Worm (Caenorhabditis elegans) whole organism, L1 larva: ENCODE measurements around the gene col-140.
A peak's percentile ranks its signal among the peaks of the same experiment; 100 is the strongest.

Experiments used
- C16A3.4 ChIP-seq: fragments of 150-350 bp; optimal IDR thresholded peaks from 2 replicates; lab custom pipeline; 2014; ENCODE audit warnings: missing biosample characterization, missing genetic modification characterization
- C34B4.2 ChIP-seq: sonication (generic microtip); optimal IDR thresholded peaks from 2 replicates; lab custom pipeline; 2017; ENCODE audit warnings: mild to moderate bottlenecking, missing genetic modification characterization, missing compliant biosample characterization
- F16B12.6 ChIP-seq: fragments of 150-350 bp; optimal IDR thresholded peaks from 2 replicates; lab custom pipeline; 2014; ENCODE audit warnings: missing biosample characterization, missing genetic modification characterization
- Y116A8C.19 ChIP-seq: sonication (generic microtip); optimal IDR thresholded peaks from 2 replicates; lab custom pipeline; 2016; ENCODE audit warnings: missing compliant biosample characterization, missing genetic modification characterization, borderline replicate concordance
- aha-1 ChIP-seq: fragments of 150-350 bp; optimal IDR thresholded peaks from 2 replicates; lab custom pipeline; 2014; ENCODE audit warnings: missing biosample characterization, missing genetic modification characterization
- alr-1 ChIP-seq: fragments of 200-800 bp; sonication (Bioruptor generic); optimal IDR thresholded peaks from 2 replicates; lab custom pipeline; 2018; ENCODE audit warnings: borderline replicate concordance, mild to moderate bottlenecking, missing genetic modification characterization, missing compliant biosample characterization
- ama-1 ChIP-seq: fragments of 150-350 bp; optimal IDR thresholded peaks from 2 replicates; lab custom pipeline; 2014
- ceh-63 ChIP-seq: fragments of 200-800 bp; sonication (Bioruptor generic); optimal IDR thresholded peaks from 2 replicates; lab custom pipeline; 2018; ENCODE audit warnings: mild to moderate bottlenecking, missing genetic modification characterization, missing compliant biosample characterization
- ceh-8 ChIP-seq: fragments of 200-800 bp; sonication (Bioruptor generic); optimal IDR thresholded peaks from 2 replicates; lab custom pipeline; 2018; ENCODE audit warnings: mild to moderate bottlenecking, missing genetic modification characterization, moderate library complexity, missing compliant biosample characterization
- ceh-82 ChIP-seq, 3 experiments: fragments of 150-350 bp in 1 of 3; sonication (generic microtip) in 2 of 3; optimal IDR thresholded peaks; 2 replicates each; lab custom pipeline; 2014 to 2017; ENCODE audit warnings: missing biosample characterization in 3 of 3, missing genetic modification characterization in 3 of 3
- efl-1 ChIP-seq, 4 experiments: fragments of 150-350 bp; optimal IDR thresholded peaks in 3 of 4; peaks in 1 of 4; 1 replicate in 1 of 4; 2 replicates in 3 of 4; lab custom pipeline; 2014; ENCODE audit warnings: missing biosample characterization in 2 of 4, missing genetic modification characterization in 2 of 4, missing genetic modification reagents in 2 of 4
- egl-13 ChIP-seq: sonication (generic microtip); optimal IDR thresholded peaks from 2 replicates; lab custom pipeline; 2016; ENCODE audit warnings: missing genotype, missing genetic modification reagents, missing genetic modification characterization, missing compliant biosample characterization
- elt-3 ChIP-seq, 6 experiments: fragments of 150-350 bp in 1 of 6; sonication (generic microtip); optimal IDR thresholded peaks; 2 replicates each; lab custom pipeline; 2017 to 2018; ENCODE audit warnings: missing biosample characterization in 6 of 6, missing genetic modification characterization in 6 of 6, inconsistent platforms in 1 of 6
- fkh-8 ChIP-seq: sonication (generic microtip); optimal IDR thresholded peaks from 2 replicates; lab custom pipeline; 2016; ENCODE audit warnings: mild to moderate bottlenecking, missing genetic modification characterization, missing compliant biosample characterization
- hlh-17 ChIP-seq: fragments of 200-800 bp; sonication (Bioruptor generic); optimal IDR thresholded peaks from 2 replicates; lab custom pipeline; 2018; ENCODE audit warnings: missing genetic modification characterization, mild to moderate bottlenecking, missing compliant biosample characterization, moderate library complexity, borderline replicate concordance
- irx-1 ChIP-seq: sonication (generic microtip); optimal IDR thresholded peaks from 2 replicates; lab custom pipeline; 2016; ENCODE audit warnings: missing genetic modification characterization, missing compliant biosample characterization
- jun-1 ChIP-seq: fragments of 150-350 bp; optimal IDR thresholded peaks from 2 replicates; lab custom pipeline; 2014; ENCODE audit warnings: missing biosample characterization, missing genetic modification reagents, missing genetic modification characterization
- lin-35 ChIP-seq, 2 experiments: fragments of 150-350 bp; optimal IDR thresholded peaks; 2 replicates each; lab custom pipeline; 2014; ENCODE audit warnings: missing biosample characterization in 2 of 2, missing genetic modification characterization in 2 of 2, missing genetic modification reagents in 2 of 2
- lin-39 ChIP-seq: fragments of 150-350 bp; optimal IDR thresholded peaks from 2 replicates; lab custom pipeline; 2014; ENCODE audit warnings: missing biosample characterization, missing genetic modification reagents, missing genetic modification characterization
- lir-3 ChIP-seq: sonication (generic microtip); optimal IDR thresholded peaks from 2 replicates; lab custom pipeline; 2016; ENCODE audit warnings: mild to moderate bottlenecking, missing genetic modification characterization, moderate library complexity, missing compliant biosample characterization; ENCODE audit not compliant: poor library complexity
- lsy-2 ChIP-seq, 2 experiments: fragments of 150-350 bp; optimal IDR thresholded peaks; 2 replicates each; lab custom pipeline; 2014; ENCODE audit warnings: missing biosample characterization in 2 of 2, missing genetic modification characterization in 2 of 2
- mef-2 ChIP-seq: fragments of 150-350 bp; optimal IDR thresholded peaks from 2 replicates; lab custom pipeline; 2014; ENCODE audit warnings: missing biosample characterization, missing genetic modification characterization
- nhr-11 ChIP-seq: fragments of 150-350 bp; optimal IDR thresholded peaks from 2 replicates; lab custom pipeline; 2014; ENCODE audit warnings: missing biosample characterization, missing genetic modification characterization
- nhr-12 ChIP-seq: sonication (generic microtip); optimal IDR thresholded peaks from 2 replicates; lab custom pipeline; 2017; ENCODE audit warnings: missing biosample characterization, missing genetic modification characterization
- nhr-20 ChIP-seq: sonication (generic microtip); optimal IDR thresholded peaks from 2 replicates; lab custom pipeline; 2016; ENCODE audit warnings: mild to moderate bottlenecking, missing genetic modification characterization, missing compliant biosample characterization
- nhr-47 ChIP-seq: sonication (generic microtip); optimal IDR thresholded peaks from 2 replicates; lab custom pipeline; 2016; ENCODE audit warnings: mild to moderate bottlenecking, missing genetic modification characterization, moderate library complexity, missing compliant biosample characterization
- nhr-76 ChIP-seq: sonication (generic microtip); optimal IDR thresholded peaks from 2 replicates; lab custom pipeline; 2017; ENCODE audit warnings: missing biosample characterization, missing genetic modification characterization
- nhr-77 ChIP-seq: fragments of 150-350 bp; optimal IDR thresholded peaks from 2 replicates; lab custom pipeline; 2014; ENCODE audit warnings: missing biosample characterization, missing genetic modification characterization
- nhr-85 ChIP-seq: sonication (generic microtip); peaks from one replicate; lab custom pipeline; 2016; ENCODE audit warnings: missing genetic modification characterization, inconsistent platforms, missing compliant biosample characterization
- nhr-90 ChIP-seq: sonication (generic microtip); optimal IDR thresholded peaks from 2 replicates; lab custom pipeline; 2016; ENCODE audit warnings: mild to moderate bottlenecking, missing genetic modification characterization, missing compliant biosample characterization; ENCODE audit not compliant: poor library complexity
- pax-3 ChIP-seq: fragments of 200-800 bp; sonication (Bioruptor generic); optimal IDR thresholded peaks from 2 replicates; lab custom pipeline; 2018; ENCODE audit warnings: mild to moderate bottlenecking, missing genetic modification characterization, moderate library complexity, missing compliant biosample characterization
- rnt-1 ChIP-seq: sonication (generic microtip); optimal IDR thresholded peaks from 2 replicates; lab custom pipeline; 2016; ENCODE audit warnings: mild to moderate bottlenecking, missing genetic modification characterization, moderate library complexity, missing compliant biosample characterization
- skn-1 ChIP-seq: fragments of 150-350 bp; optimal IDR thresholded peaks from 2 replicates; lab custom pipeline; 2014; ENCODE audit warnings: missing biosample characterization, missing genetic modification characterization
- snpc-4 ChIP-seq: fragments of 150-350 bp; optimal IDR thresholded peaks from 2 replicates; lab custom pipeline; 2014; ENCODE audit warnings: missing biosample characterization, missing genetic modification characterization
- snu-23 ChIP-seq: sonication (generic microtip); optimal IDR thresholded peaks from 2 replicates; lab custom pipeline; 2016; ENCODE audit warnings: missing genetic modification characterization, missing compliant biosample characterization
- sox-4 ChIP-seq: sonication (generic microtip); optimal IDR thresholded peaks from 2 replicates; lab custom pipeline; 2016; ENCODE audit warnings: missing genetic modification characterization, missing compliant biosample characterization
- sup-37 ChIP-seq: fragments of 200-800 bp; sonication (Bioruptor generic); optimal IDR thresholded peaks from 2 replicates; lab custom pipeline; 2018; ENCODE audit warnings: mild to moderate bottlenecking, missing genetic modification characterization, missing compliant biosample characterization
- swsn-7 ChIP-seq: sonication (generic microtip); optimal IDR thresholded peaks from 2 replicates; lab custom pipeline; 2016; ENCODE audit warnings: missing genetic modification characterization, missing compliant biosample characterization
- tbx-2 ChIP-seq: sonication (generic microtip); optimal IDR thresholded peaks from 2 replicates; lab custom pipeline; 2016; ENCODE audit warnings: missing genetic modification characterization, missing compliant biosample characterization
- tlp-1 ChIP-seq: fragments of 150-350 bp; optimal IDR thresholded peaks from 2 replicates; lab custom pipeline; 2014; ENCODE audit warnings: missing biosample characterization, missing genetic modification characterization
- unc-130 ChIP-seq: fragments of 150-350 bp; optimal IDR thresholded peaks from 2 replicates; lab custom pipeline; 2017; ENCODE audit warnings: missing biosample characterization, missing genetic modification characterization, inconsistent platforms
- unc-30 ChIP-seq: sonication (generic microtip); optimal IDR thresholded peaks from 2 replicates; lab custom pipeline; 2017; ENCODE audit warnings: missing biosample characterization, missing genetic modification characterization
- unc-62 ChIP-seq: fragments of 150-350 bp; optimal IDR thresholded peaks from 2 replicates; lab custom pipeline; 2014; ENCODE audit warnings: missing biosample characterization, missing genetic modification reagents, missing genetic modification characterization
- vab-15 ChIP-seq: sonication (generic microtip); optimal IDR thresholded peaks from 2 replicates; lab custom pipeline; 2017; ENCODE audit warnings: missing genotype, mild to moderate bottlenecking, missing genetic modification characterization, missing compliant biosample characterization
- zag-1 ChIP-seq: fragments of 150-350 bp; optimal IDR thresholded peaks from 2 replicates; lab custom pipeline; 2014; ENCODE audit warnings: missing biosample characterization, missing genetic modification characterization
- zip-4 ChIP-seq: fragments of 200-800 bp; sonication (Bioruptor generic); optimal IDR thresholded peaks from 2 replicates; lab custom pipeline; 2018; ENCODE audit warnings: mild to moderate bottlenecking, missing genetic modification characterization, moderate library complexity, missing compliant biosample characterization
- ztf-4 ChIP-seq: fragments of 150-350 bp; optimal IDR thresholded peaks from 2 replicates; lab custom pipeline; 2014; ENCODE audit warnings: missing biosample characterization, missing genetic modification characterization

Gene col-140

ce11 chrV:5843415-5844337 lies 7.0 kb upstream of the col-140 start (continued):
- no peak for TF ChIP-seq zag-1
- peak; percentile 8 for TF ChIP-seq C16A3.4 (tag; lab: Kevin White, UChicago)
- no peak for TF ChIP-seq nhr-12 (tag; lab: Kevin White, UChicago)
- TF ChIP-seq jun-1 (tag; lab: Kevin White, UChicago), result peak; percentile 57
- TF ChIP-seq unc-130 (tag; lab: Kevin White, UChicago), result peak; percentile 68
- TF ChIP-seq mef-2, result no peak
- peak; percentile 63 to 72 for TF ChIP-seq lsy-2 (tag; optimal IDR thresholded peaks at IDR 0.05; lab: Kevin White, UChicago)
- TF ChIP-seq lir-3 (tag; lab: Kevin White, UChicago), result peak; percentile 43
- TF ChIP-seq tlp-1 (tag; lab: Kevin White, UChicago), result no peak
- no peak for TF ChIP-seq lin-39 (tag; lab: Kevin White, UChicago)
- peak; percentile 3 to 12 for TF ChIP-seq efl-1 (optimal IDR thresholded peaks at IDR 0.05; lab: Kevin White, UChicago)
- peak in 1 of 2 experiments; percentile 92 for TF ChIP-seq efl-1 (GFP tag; optimal IDR thresholded peaks at IDR 0.05 in 1 of 2; lab: Kevin White, UChicago)
- TF ChIP-seq egl-13 (tag; lab: Kevin White, UChicago), result no peak
- no peak for TF ChIP-seq irx-1 (tag; lab: Kevin White, UChicago)
- no peak for TF ChIP-seq ceh-8 (GFP tag; lab: Kevin White, UChicago)
- TF ChIP-seq zip-4 (GFP tag; lab: Kevin White, UChicago), result no peak
- no peak for TF ChIP-seq unc-30 (tag; lab: Kevin White, UChicago)
- TF ChIP-seq nhr-77 (tag; lab: Kevin White, UChicago), result no peak
- TF ChIP-seq nhr-47 (tag; lab: Kevin White, UChicago), result peak; percentile 65
- TF ChIP-seq nhr-90 (tag; lab: Kevin White, UChicago), result peak; percentile 14
- TF ChIP-seq swsn-7 (tag; lab: Kevin White, UChicago), result peak; percentile 26
- TF ChIP-seq snpc-4 (tag; lab: Kevin White, UChicago), result peak; percentile 33
- peak; percentile 28 for TF ChIP-seq tbx-2 (tag; lab: Kevin White, UChicago)
- TF ChIP-seq ceh-63 (GFP tag; lab: Kevin White, UChicago), result no peak
- peak in 1 of 6 experiments; percentile 22 for TF ChIP-seq elt-3 (tag; optimal IDR thresholded peaks at IDR 0.05; lab: Kevin White, UChicago)
- TF ChIP-seq lin-35 (GFP tag; optimal IDR thresholded peaks at IDR 0.05; lab: Kevin White, UChicago), result peak; percentile 33 to 58
- no peak for TF ChIP-seq sup-37 (GFP tag; lab: Kevin White, UChicago)
- TF ChIP-seq hlh-17 (GFP tag; lab: Kevin White, UChicago), result no peak
- peak; percentile 60 for TF ChIP-seq fkh-8 (tag; lab: Kevin White, UChicago)
- TF ChIP-seq C34B4.2 (tag; lab: Kevin White, UChicago), result no peak
- TF ChIP-seq alr-1 (tag; lab: Kevin White, UChicago), result no peak
- TF ChIP-seq skn-1 (tag; lab: Kevin White, UChicago), result peak; percentile 48
- TF ChIP-seq ama-1 (lab: Kevin White, UChicago), result peak; percentile 75
- peak; percentile 47 for TF ChIP-seq ztf-4

- TF ChIP-seq snu-23 (GFP tag; lab: Kevin White, UChicago), result peak; percentile 1
- TF ChIP-seq egl-13 (tag; lab: Kevin White, UChicago), result no peak
- no peak for TF ChIP-seq aha-1 (tag; lab: Kevin White, UChicago)
- TF ChIP-seq zag-1, result no peak
- no peak for TF ChIP-seq ceh-82 (tag; optimal IDR thresholded peaks at IDR 0.05; lab: Kevin White, UChicago)
- TF ChIP-seq pax-3 (tag; lab: Kevin White, UChicago), result peak; percentile 54
- TF ChIP-seq unc-62 (GFP tag; lab: Kevin White, UChicago), result no peak
- TF ChIP-seq lin-39 (tag; lab: Kevin White, UChicago), result no peak
- peak; percentile 66 for TF ChIP-seq nhr-85
- no peak for TF ChIP-seq nhr-47 (tag; lab: Kevin White, UChicago)
- TF ChIP-seq lin-35 (GFP tag; optimal IDR thresholded peaks at IDR 0.05; lab: Kevin White, UChicago), result peak in 1 of 2 experiments; percentile 55
- TF ChIP-seq vab-15 (tag; lab: Kevin White, UChicago), result no peak
- TF ChIP-seq nhr-76 (tag; lab: Kevin White, UChicago), result no peak
- TF ChIP-seq fkh-8 (tag; lab: Kevin White, UChicago), result no peak
- TF ChIP-seq F16B12.6 (tag; lab: Kevin White, UChicago), result no peak
- TF ChIP-seq Y116A8C.19, result no peak
- TF ChIP-seq rnt-1, result peak; percentile 2
- TF ChIP-seq ztf-4, result no peak
- no peak for TF ChIP-seq nhr-11 (tag; lab: Kevin White, UChicago)
- no peak for TF ChIP-seq efl-1 (optimal IDR thresholded peaks at IDR 0.05; lab: Kevin White, UChicago)
- peak in 1 of 2 experiments; percentile 74 for TF ChIP-seq efl-1 (GFP tag; optimal IDR thresholded peaks at IDR 0.05 in 1 of 2; lab: Kevin White, UChicago)
- peak; percentile 27 for TF ChIP-seq irx-1 (tag; lab: Kevin White, UChicago)
- no peak for TF ChIP-seq sox-4 (tag; lab: Kevin White, UChicago)
- no peak for TF ChIP-seq nhr-20 (tag; lab: Kevin White, UChicago)
Measured at ce11 chrV:5842507-5843144, 6.0 kb upstream of the col-140 start.
